Worm (Caenorhabditis elegans) whole organism, late embryonic: ENCODE data around the gene chil-4.

Experiments used
- C38D4.7 ChIP-seq: fragments of 200-800 bp; sonication (Bioruptor generic); optimal IDR thresholded peaks from 2 replicates; lab custom pipeline; 2018; ENCODE audit warnings: mild to moderate bottlenecking, missing genetic modification characterization, moderate library complexity, missing compliant biosample characterization
- Y22D7AL.16 ChIP-seq: sonication (generic microtip); optimal IDR thresholded peaks from 2 replicates; lab custom pipeline; 2016; ENCODE audit warnings: missing genetic modification characterization, missing compliant biosample characterization
- ama-1 ChIP-seq: fragments of 150-350 bp; optimal IDR thresholded peaks from 2 replicates; lab custom pipeline; 2014
- ceh-22 ChIP-seq: sonication (generic microtip); optimal IDR thresholded peaks from 2 replicates; lab custom pipeline; 2017; ENCODE audit warnings: missing biosample characterization, missing genetic modification characterization
- ceh-24 ChIP-seq: sonication (generic microtip); optimal IDR thresholded peaks from 2 replicates; lab custom pipeline; 2016; ENCODE audit warnings: mild to moderate bottlenecking, missing genetic modification characterization, missing compliant biosample characterization
- ceh-30 ChIP-seq: fragments of 150-350 bp; optimal IDR thresholded peaks from 2 replicates; lab custom pipeline; 2014; ENCODE audit warnings: missing biosample characterization, missing genetic modification characterization
- ceh-34 ChIP-seq: sonication (generic microtip); optimal IDR thresholded peaks from 2 replicates; lab custom pipeline; 2016; ENCODE audit warnings: mild to moderate bottlenecking, missing genetic modification characterization, missing compliant biosample characterization
- ceh-45 ChIP-seq: fragments of 200-800 bp; sonication (Bioruptor generic); IDR thresholded peaks from 2 replicates; pipeline ENCODE4 v1.3.6; 2022; ENCODE audit warnings: missing genetic modification reagents, missing genetic modification characterization, missing compliant biosample characterization
- ceh-6 ChIP-seq: fragments of 200-800 bp; sonication (Bioruptor generic); optimal IDR thresholded peaks from 2 replicates; lab custom pipeline; 2018; ENCODE audit warnings: mild to moderate bottlenecking, missing genetic modification characterization, missing compliant biosample characterization
- ceh-9 ChIP-seq: sonication (generic microtip); optimal IDR thresholded peaks from 2 replicates; lab custom pipeline; 2016; ENCODE audit warnings: mild to moderate bottlenecking, missing genetic modification characterization, inconsistent platforms, missing compliant biosample characterization
- elt-2 ChIP-seq: sonication (generic microtip); optimal IDR thresholded peaks from 2 replicates; lab custom pipeline; 2016; ENCODE audit warnings: missing genetic modification reagents, missing genetic modification characterization, missing compliant biosample characterization
- ets-4 ChIP-seq: sonication (generic microtip); optimal IDR thresholded peaks from 2 replicates; lab custom pipeline; 2016; ENCODE audit warnings: missing genetic modification characterization, missing compliant biosample characterization
- eyg-1 ChIP-seq: sonication (generic microtip); optimal IDR thresholded peaks from 2 replicates; lab custom pipeline; 2016; ENCODE audit warnings: missing genotype, missing genetic modification characterization, missing compliant biosample characterization
- gmeb-2 ChIP-seq: sonication (generic microtip); optimal IDR thresholded peaks from 2 replicates; lab custom pipeline; 2016; ENCODE audit warnings: missing genetic modification characterization, inconsistent platforms, missing compliant biosample characterization
- hlh-6 ChIP-seq: sonication (generic microtip); optimal IDR thresholded peaks from 2 replicates; lab custom pipeline; 2016; ENCODE audit warnings: missing genotype, missing genetic modification characterization, missing compliant biosample characterization
- hlh-8 ChIP-seq: sonication (generic microtip); optimal IDR thresholded peaks from 2 replicates; lab custom pipeline; 2016; ENCODE audit warnings: missing genotype, missing genetic modification characterization, missing compliant biosample characterization
- lin-11 ChIP-seq: fragments of 200-800 bp; sonication (Bioruptor generic); optimal IDR thresholded peaks from 2 replicates; lab custom pipeline; 2018; ENCODE audit warnings: mild to moderate bottlenecking, missing genetic modification characterization, missing compliant biosample characterization
- nfya-1 ChIP-seq: sonication (generic microtip); optimal IDR thresholded peaks from 2 replicates; lab custom pipeline; 2017; ENCODE audit warnings: missing genetic modification characterization, mild to moderate bottlenecking, missing compliant biosample characterization, antibody characterized with exemption, moderate library complexity
- nhr-11 ChIP-seq: fragments of 150-350 bp; optimal IDR thresholded peaks from 2 replicates; lab custom pipeline; 2014; ENCODE audit warnings: missing biosample characterization, missing genetic modification characterization
- nhr-232 ChIP-seq: sonication (generic microtip); optimal IDR thresholded peaks from 2 replicates; lab custom pipeline; 2016; ENCODE audit warnings: missing genetic modification characterization, missing compliant biosample characterization
- odd-2 ChIP-seq: sonication (generic microtip); optimal IDR thresholded peaks from 2 replicates; lab custom pipeline; 2017; ENCODE audit warnings: antibody characterized with exemption, mild to moderate bottlenecking, missing genetic modification characterization, missing compliant biosample characterization
- pha-4 ChIP-seq: fragments of 150-350 bp; optimal IDR thresholded peaks from 2 replicates; lab custom pipeline; 2018; ENCODE audit warnings: missing biosample characterization, missing genetic modification reagents, missing genetic modification characterization
- pqm-1 ChIP-seq: sonication (generic microtip); optimal IDR thresholded peaks from 2 replicates; lab custom pipeline; 2016; ENCODE audit warnings: missing genetic modification characterization, missing compliant biosample characterization
- ref-2 ChIP-seq: sonication (generic microtip); optimal IDR thresholded peaks from 2 replicates; lab custom pipeline; 2016; ENCODE audit warnings: missing genetic modification characterization, missing compliant biosample characterization
- rnt-1 ChIP-seq: sonication (generic microtip); optimal IDR thresholded peaks from 2 replicates; lab custom pipeline; 2016; ENCODE audit warnings: missing genetic modification characterization, missing compliant biosample characterization
- sdc-2 ChIP-seq: sonication (generic microtip); optimal IDR thresholded peaks from 2 replicates; lab custom pipeline; 2016; ENCODE audit warnings: missing genotype, missing genetic modification characterization, missing compliant biosample characterization
- sox-2 ChIP-seq: fragments of 200-800 bp; sonication (Bioruptor generic); IDR thresholded peaks from 2 replicates; pipeline ENCODE4 v1.3.6; 2022; ENCODE audit warnings: missing genetic modification reagents, missing genetic modification characterization, missing compliant biosample characterization
- syd-9 ChIP-seq: sonication (generic microtip); optimal IDR thresholded peaks from 2 replicates; lab custom pipeline; 2016; ENCODE audit warnings: mild to moderate bottlenecking, missing genetic modification characterization, moderate library complexity, missing compliant biosample characterization
- ttx-3 ChIP-seq: sonication (generic microtip); optimal IDR thresholded peaks from 2 replicates; lab custom pipeline; 2016; ENCODE audit warnings: missing genetic modification reagents, missing genetic modification characterization, missing compliant biosample characterization
- unc-3 ChIP-seq, 2 experiments: fragments of 200-800 bp in 1 of 2; sonication (Bioruptor generic) in 1 of 2; sonication (generic microtip) in 1 of 2; conservative IDR thresholded peaks in 1 of 2; optimal IDR thresholded peaks in 1 of 2; 2 replicates each; pipeline versions ENCODE4 v1.3.6 to Lab custom; 2016 to 2022; ENCODE audit warnings: missing compliant biosample characterization in 2 of 2, missing genetic modification characterization in 2 of 2, missing genetic modification reagents in 1 of 2
- unc-42 ChIP-seq: sonication (generic microtip); optimal IDR thresholded peaks from 2 replicates; lab custom pipeline; 2016; ENCODE audit warnings: missing genotype, missing genetic modification characterization, missing compliant biosample characterization
- ztf-16 ChIP-seq: sonication (generic microtip); optimal IDR thresholded peaks from 2 replicates; lab custom pipeline; 2017; ENCODE audit warnings: missing genetic modification characterization, missing compliant biosample characterization

Gene chil-4

ce11 chrII:9894435-9894834, 38.9 kb upstream of the chil-4 start, which contains the start of gene F26C11.1:
TSS of gene F26C11.1 (plus strand) at chrII:9894735.
- TF ChIP-seq ceh-45 (GFP tag; lab: Robert Waterston, UW), result no peak
- TF ChIP-seq eyg-1 (tag; lab: Kevin White, UChicago), result no peak
- TF ChIP-seq ttx-3 (tag; lab: Kevin White, UChicago), result no peak
- TF ChIP-seq sox-2 (GFP tag; lab: Robert Waterston, UW), result no peak
- no peak for TF ChIP-seq ets-4 (tag; lab: Kevin White, UChicago)
- TF ChIP-seq sdc-2, result no peak
- no peak for TF ChIP-seq hlh-8 (tag; lab: Kevin White, UChicago)
- TF ChIP-seq odd-2 (tag; lab: Kevin White, UChicago), result no peak
- no peak for TF ChIP-seq C38D4.7
- TF ChIP-seq unc-42, result no peak
- TF ChIP-seq Y22D7AL.16 (tag; lab: Kevin White, UChicago), result no peak
- TF ChIP-seq pqm-1 (tag; lab: Kevin White, UChicago), result no peak
- no peak for TF ChIP-seq hlh-6 (tag; lab: Kevin White, UChicago)
- no peak for TF ChIP-seq nhr-232 (tag; lab: Kevin White, UChicago)
- no peak for TF ChIP-seq nhr-11
- no peak for TF ChIP-seq ceh-34 (tag; lab: Kevin White, UChicago)
- no peak for TF ChIP-seq ceh-22 (tag; lab: Kevin White, UChicago)

ce11 chrII:9892409-9892808, 36.9 kb upstream of the chil-4 start, which contains the start of gene C08H9.16:
TSS of gene C08H9.16 (plus strand) at chrII:9892778.
- peak; percentile 33 for TF ChIP-seq unc-42
- TF ChIP-seq ceh-9 (tag; lab: Kevin White, UChicago), result no peak
- peak; percentile 73 for TF ChIP-seq nfya-1 (tag; lab: Kevin White, UChicago)

ce11 chrII:9891823-9892222, 36.3 kb upstream of the chil-4 start:
- TF ChIP-seq hlh-6 (tag; lab: Kevin White, UChicago), result no peak
- peak; percentile 81 for TF ChIP-seq elt-2 (tag; lab: Kevin White, UChicago)

- TF ChIP-seq nfya-1 (tag; lab: Kevin White, UChicago) (no peak), nhr-11 (no peak), gmeb-2 (tag; lab: Kevin White, UChicago) (no peak), pha-4 (tag; lab: Kevin White, UChicago) (no peak), ceh-6 (GFP tag; lab: Kevin White, UChicago) (no peak), ref-2 (tag; lab: Kevin White, UChicago) (no peak), hlh-6 (tag; lab: Kevin White, UChicago) (no peak), sdc-2 (no peak), rnt-1 (tag; lab: Kevin White, UChicago) (no peak), ceh-30 (tag; lab: Kevin White, UChicago) (no peak), unc-42 (no peak), ceh-24 (tag; lab: Kevin White, UChicago) (no peak), Y22D7AL.16 (tag; lab: Kevin White, UChicago) (no peak), syd-9 (no peak), unc-3 (GFP tag; conservative IDR thresholded peaks at IDR 0.05; lab: Robert Waterston, UW) (no peak), unc-3 (tag; optimal IDR thresholded peaks at IDR 0.05; lab: Kevin White, UChicago) (no peak), lin-11 (tag; lab: Kevin White, UChicago) (no peak)
- TF ChIP-seq, all 69 proteins: peak for 0
These were observed 35.6 kb upstream of the chil-4 start, which contains the start of gene vgln-1 for ce11 chrII:9891031-9891689. TSS of gene vgln-1 (minus strand) at chrII:9891081.

- TF ChIP-seq ref-2 (tag; lab: Kevin White, UChicago) (no peak), pha-4 (tag; lab: Kevin White, UChicago) (no peak), ztf-16 (tag; lab: Kevin White, UChicago) (no peak), ama-1 (no peak)
These were observed 33.0 kb upstream of the chil-4 start for ce11 chrII:9888549-9888948.
